Worm (Caenorhabditis elegans): ENCODE data around the gene T03F7.7.

DNA sequence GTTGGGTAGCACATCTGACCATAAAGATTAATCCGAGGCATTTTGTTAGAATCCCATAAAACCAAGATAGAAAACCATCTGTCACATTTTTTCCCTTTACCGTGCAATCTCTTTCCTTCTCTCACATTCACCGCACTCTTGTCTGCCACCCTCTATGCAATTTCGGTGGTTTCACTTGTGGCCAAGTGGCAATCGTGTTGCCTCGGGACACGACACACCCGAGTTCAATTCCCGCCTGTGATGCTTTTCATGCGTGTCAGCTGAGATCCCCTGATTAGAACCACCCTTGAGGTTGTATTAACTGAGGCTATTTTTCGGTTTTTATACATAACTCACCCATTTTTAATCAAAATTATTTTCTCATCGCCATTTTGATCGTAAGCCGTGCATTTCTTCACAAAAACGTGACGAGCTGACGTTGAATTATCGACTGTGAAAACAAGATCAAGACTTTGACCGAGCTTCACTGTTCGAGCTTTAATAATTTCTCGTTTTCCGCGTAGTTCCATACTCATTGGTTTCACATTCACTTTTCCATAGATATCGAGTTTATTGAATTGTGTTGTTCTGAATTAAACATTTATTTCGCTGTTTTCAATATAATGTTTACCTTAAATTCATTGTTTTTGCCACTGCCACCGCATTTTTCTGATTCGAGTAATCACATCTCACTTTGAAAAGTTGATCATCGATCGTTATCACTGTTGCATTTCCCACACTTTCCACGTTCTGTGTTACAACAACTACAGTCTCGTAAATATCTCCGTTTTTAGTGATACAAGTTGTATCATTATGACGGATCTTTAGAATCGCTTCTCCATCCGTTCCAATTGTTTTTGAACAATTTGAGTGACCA is 3.0 kb downstream of the T03F7.7 start:
- peak; percentile 37 for TF ChIP-seq him-1 (tag; optimal IDR thresholded peaks at IDR 0.05)
- TF ChIP-seq W03F9.2 (tag; optimal IDR thresholded peaks at IDR 0.05): peak; percentile 78
- TF ChIP-seq dao-5 (tag; optimal IDR thresholded peaks at IDR 0.05): peak; percentile 96

Measured in whole organism, L4/young adult.